Fruit fly (Drosophila melanogaster) whole organism, pupa: ENCODE measurements around the gene Atg17.

Source experiments
- CG10348 ChIP-seq: fragments of 200-800 bp; sonication (Bioruptor generic); IDR thresholded peaks from 2 replicates; pipeline ENCODE4 v1.3.6; 2022; ENCODE audit warnings: missing biosample characterization, missing genetic modification characterization
- CG12605 ChIP-seq: fragments of 200-800 bp; sonication (Bioruptor generic); IDR thresholded peaks from 2 replicates; pipeline ENCODE4 v1.3.6; 2022; ENCODE audit warnings: missing biosample characterization, missing genetic modification characterization
- CG14655 ChIP-seq: fragments of 200-800 bp; sonication (Bioruptor generic); optimal IDR thresholded peaks from 3 replicates; lab custom pipeline; 2017; ENCODE audit warnings: mild to moderate bottlenecking, missing biosample characterization, missing genetic modification reagents, missing genetic modification characterization
- CG17806 ChIP-seq: fragments of 200-800 bp; sonication (Bioruptor generic); optimal IDR thresholded peaks from 2 replicates; lab custom pipeline; 2018; ENCODE audit warnings: missing biosample characterization, mild to moderate bottlenecking, missing genetic modification characterization, moderate library complexity
- CG32121 ChIP-seq: fragments of 200-800 bp; sonication (Bioruptor generic); IDR thresholded peaks from 2 replicates; pipeline ENCODE4 v1.3.6; 2022; ENCODE audit warnings: missing biosample characterization, missing genetic modification characterization
- CG34367 ChIP-seq: fragments of 200-800 bp; sonication (Bioruptor generic); optimal IDR thresholded peaks from 2 replicates; lab custom pipeline; 2018; ENCODE audit warnings: missing biosample characterization, mild to moderate bottlenecking, missing genetic modification characterization
- CG4496 ChIP-seq: fragments of 200-800 bp; sonication (Bioruptor generic); IDR thresholded peaks from 3 replicates; pipeline ENCODE4 v1.3.6; 2022; ENCODE audit warnings: missing biosample characterization, missing genetic modification characterization
- CG8159 ChIP-seq: fragments of 200-800 bp; sonication (Bioruptor generic); optimal IDR thresholded peaks from 3 replicates; lab custom pipeline; 2018; ENCODE audit warnings: missing biosample characterization, mild to moderate bottlenecking, missing genetic modification characterization, moderate library complexity
- CG8301 ChIP-seq: fragments of 200-800 bp; sonication (Bioruptor generic); optimal IDR thresholded peaks from 2 replicates; lab custom pipeline; 2018; ENCODE audit warnings: missing biosample characterization, mild to moderate bottlenecking, missing genetic modification characterization
- CG9948 ChIP-seq: fragments of 200-800 bp; sonication (Bioruptor generic); optimal IDR thresholded peaks from 2 replicates; lab custom pipeline; 2018; ENCODE audit warnings: missing biosample characterization, mild to moderate bottlenecking, missing genetic modification characterization, moderate library complexity
- EcR ChIP-seq: fragments of 200-800 bp; sonication (Bioruptor generic); optimal IDR thresholded peaks from 3 replicates; lab custom pipeline; 2019; ENCODE audit warnings: missing biosample characterization, missing genetic modification characterization, mild to moderate bottlenecking, moderate library complexity, missing genetic modification reagents
- Ets98B ChIP-seq: fragments of 200-800 bp; sonication (Bioruptor generic); IDR thresholded peaks from 2 replicates; pipeline ENCODE4 v1.3.6; 2022; ENCODE audit warnings: missing biosample characterization, missing genetic modification characterization
- Pif1A ChIP-seq: fragments of 200-800 bp; sonication (Bioruptor generic); optimal IDR thresholded peaks from 3 replicates; lab custom pipeline; 2016; ENCODE audit warnings: missing biosample characterization, missing genetic modification characterization
- gl ChIP-seq: fragments of 200-800 bp; sonication (Bioruptor generic); optimal IDR thresholded peaks from 2 replicates; lab custom pipeline; 2018; ENCODE audit warnings: missing biosample characterization, mild to moderate bottlenecking, missing genetic modification characterization

- TF ChIP-seq CG14655 (GFP tag; lab: Kevin White, UChicago) (no peak), EcR (GFP tag; lab: Kevin White, UChicago) (no peak), CG34367 (no peak), CG10348 (GFP tag; lab: Robert Waterston, UW) (no peak), CG17806 (tag; lab: Kevin White, UChicago) (peak; percentile 48), Pif1A (GFP tag; lab: Kevin White, UChicago) (no peak), Ets98B (no peak), CG8301 (no peak), gl (tag; lab: Kevin White, UChicago) (no peak), CG9948 (tag; lab: Kevin White, UChicago) (no peak), CG12605 (GFP tag; lab: Robert Waterston, UW) (peak; percentile 12; the same call in 1 of the 2 replicates), CG4496 (no peak), CG32121 (GFP tag; lab: Robert Waterston, UW) (no peak), CG8159 (no peak)
Measured at dm6 chr3R:5636519-5637430, 32.7 kb upstream of the Atg17 start, which contains the start of the genes CG31548 and CG12170.
